Worm (Caenorhabditis elegans) whole organism, early embryonic: ENCODE results near the gene Y80D3A.8.
A peak's percentile ranks its signal among the peaks of the same experiment; 100 is the strongest.

Experiments used
- B0310.2 ChIP-seq: sonication (generic microtip); optimal IDR thresholded peaks from 2 replicates; lab custom pipeline; 2016; ENCODE audit warnings: mild to moderate bottlenecking, missing genetic modification characterization, missing compliant biosample characterization
- F13C5.2 ChIP-seq: sonication (generic microtip); optimal IDR thresholded peaks from 2 replicates; lab custom pipeline; 2017; ENCODE audit warnings: mild to moderate bottlenecking, missing genetic modification characterization, inconsistent platforms, missing compliant biosample characterization
- aly-1 ChIP-seq: sonication (generic microtip); optimal IDR thresholded peaks from 2 replicates; lab custom pipeline; 2016; ENCODE audit warnings: missing genetic modification characterization, missing compliant biosample characterization
- ama-1 ChIP-seq: fragments of 150-350 bp; optimal IDR thresholded peaks from 2 replicates; lab custom pipeline; 2014
- ceh-13 ChIP-seq: fragments of 200-800 bp; sonication (Bioruptor generic); optimal IDR thresholded peaks from 2 replicates; lab custom pipeline; 2018; ENCODE audit warnings: mild to moderate bottlenecking, missing genetic modification characterization, missing compliant biosample characterization
- ceh-36 ChIP-seq: sonication (generic microtip); optimal IDR thresholded peaks from 2 replicates; lab custom pipeline; 2016; ENCODE audit warnings: missing genetic modification characterization, inconsistent platforms, missing compliant biosample characterization
- ets-7 ChIP-seq: sonication (generic microtip); optimal IDR thresholded peaks from 2 replicates; lab custom pipeline; 2016; ENCODE audit warnings: missing genotype, missing genetic modification characterization, missing compliant biosample characterization
- flt-1 ChIP-seq: fragments of 200-800 bp; sonication (Bioruptor generic); IDR thresholded peaks from 2 replicates; pipeline ENCODE4 v1.3.6; 2022; ENCODE audit warnings: missing genetic modification characterization, missing compliant biosample characterization
- hmbx-1 ChIP-seq: sonication (generic microtip); optimal IDR thresholded peaks from 2 replicates; lab custom pipeline; 2016; ENCODE audit warnings: mild to moderate bottlenecking, missing genetic modification characterization, missing compliant biosample characterization
- hmg-4 ChIP-seq: fragments of 200-800 bp; sonication (Bioruptor generic); optimal IDR thresholded peaks from 2 replicates; lab custom pipeline; 2018; ENCODE audit warnings: mild to moderate bottlenecking, missing genetic modification characterization, missing compliant biosample characterization
- hnd-1 ChIP-seq: sonication (generic microtip); optimal IDR thresholded peaks from 2 replicates; lab custom pipeline; 2016; ENCODE audit warnings: missing genetic modification characterization, missing compliant biosample characterization
- pes-1 ChIP-seq: fragments of 200-800 bp; sonication (Bioruptor generic); IDR thresholded peaks from 2 replicates; pipeline ENCODE4 v1.3.6; 2022; ENCODE audit warnings: missing genetic modification reagents, missing genetic modification characterization, missing compliant biosample characterization
- scrt-1 ChIP-seq: fragments of 200-800 bp; sonication (Bioruptor generic); IDR thresholded peaks from 2 replicates; pipeline ENCODE4 v1.3.6; 2022; ENCODE audit warnings: missing genetic modification characterization, missing compliant biosample characterization
- sea-1 ChIP-seq: fragments of 200-800 bp; sonication (Bioruptor generic); conservative IDR thresholded peaks from 2 replicates; pipeline ENCODE4 v1.3.6; 2022; ENCODE audit warnings: missing genetic modification characterization, missing compliant biosample characterization
- tbx-11 ChIP-seq: fragments of 200-800 bp; sonication (Bioruptor generic); IDR thresholded peaks from 2 replicates; pipeline ENCODE4 v1.3.6; 2022; ENCODE audit warnings: missing genetic modification characterization, missing compliant biosample characterization
- tbx-37 ChIP-seq: fragments of 200-800 bp; sonication (Bioruptor generic); conservative IDR thresholded peaks from 2 replicates; pipeline ENCODE4 v1.3.6; 2022; ENCODE audit warnings: missing genetic modification reagents, missing genetic modification characterization, missing compliant biosample characterization
- tra-4 ChIP-seq: sonication (generic microtip); optimal IDR thresholded peaks from 2 replicates; lab custom pipeline; 2017; ENCODE audit warnings: missing genetic modification characterization, missing compliant biosample characterization

Y80D3A.8 gene

ce11 chrV:18980980-18981529, 40.6 kb downstream of the Y80D3A.8 start, which contains the start of the genes mrps-35 and sws-1:
Gene mrps-35 (plus strand): TSS chrV:18981306.
Gene sws-1 (minus strand): TSS chrV:18981479.
- no peak for TF ChIP-seq ceh-36 (tag; lab: Kevin White, UChicago)
- TF ChIP-seq pes-1 (GFP tag; lab: Robert Waterston, UW) = peak; percentile 70
- TF ChIP-seq scrt-1 (GFP tag; lab: Robert Waterston, UW) = no peak
- no peak for TF ChIP-seq B0310.2
- no peak for TF ChIP-seq F13C5.2 (tag; lab: Kevin White, UChicago)
- no peak for TF ChIP-seq ama-1 (lab: Kevin White, UChicago)
- no peak for TF ChIP-seq aly-1
- TF ChIP-seq ceh-13 (GFP tag; lab: Kevin White, UChicago) = no peak
- TF ChIP-seq ets-7 (tag; lab: Kevin White, UChicago) = peak; percentile 8
- no peak for TF ChIP-seq flt-1 (GFP tag; lab: Robert Waterston, UW)
- no peak for TF ChIP-seq hmbx-1
- TF ChIP-seq hmg-4 = no peak
- TF ChIP-seq tbx-11 (GFP tag; lab: Robert Waterston, UW) = no peak
- no peak for TF ChIP-seq tra-4 (tag; lab: Kevin White, UChicago)
- peak; percentile 87 for TF ChIP-seq tbx-37 (GFP tag; lab: Robert Waterston, UW)
- 0 out of 2 replicates have a peak, but pooled peaks have one; percentile 26 for TF ChIP-seq sea-1 (GFP tag; lab: Robert Waterston, UW)
- TF ChIP-seq hnd-1 = no peak

- TF ChIP-seq B0310.2 (no peak), F13C5.2 (tag; lab: Kevin White, UChicago) (no peak), ceh-13 (GFP tag; lab: Kevin White, UChicago) (no peak), hnd-1 (no peak), aly-1 (no peak), hmg-4 (no peak), flt-1 (GFP tag; lab: Robert Waterston, UW) (no peak), scrt-1 (GFP tag; lab: Robert Waterston, UW) (no peak), ets-7 (tag; lab: Kevin White, UChicago) (no peak), tbx-37 (GFP tag; lab: Robert Waterston, UW) (no peak)
Observed at ce11 chrV:18981736-18982135, 41.3 kb downstream of the Y80D3A.8 start.

- TF ChIP-seq ceh-13 (GFP tag; lab: Kevin White, UChicago) = no peak
- TF ChIP-seq F13C5.2 (tag; lab: Kevin White, UChicago) = no peak
- no peak for TF ChIP-seq pes-1 (GFP tag; lab: Robert Waterston, UW)
- no peak for TF ChIP-seq hmg-4
- no peak for TF ChIP-seq ets-7 (tag; lab: Kevin White, UChicago)
- no peak for TF ChIP-seq hnd-1
- no peak for TF ChIP-seq tbx-11 (GFP tag; lab: Robert Waterston, UW)
- TF ChIP-seq aly-1 = no peak
- no peak for TF ChIP-seq tra-4 (tag; lab: Kevin White, UChicago)
Observed at ce11 chrV:18986103-18986502, 45.7 kb downstream of the Y80D3A.8 start.

DNA sequence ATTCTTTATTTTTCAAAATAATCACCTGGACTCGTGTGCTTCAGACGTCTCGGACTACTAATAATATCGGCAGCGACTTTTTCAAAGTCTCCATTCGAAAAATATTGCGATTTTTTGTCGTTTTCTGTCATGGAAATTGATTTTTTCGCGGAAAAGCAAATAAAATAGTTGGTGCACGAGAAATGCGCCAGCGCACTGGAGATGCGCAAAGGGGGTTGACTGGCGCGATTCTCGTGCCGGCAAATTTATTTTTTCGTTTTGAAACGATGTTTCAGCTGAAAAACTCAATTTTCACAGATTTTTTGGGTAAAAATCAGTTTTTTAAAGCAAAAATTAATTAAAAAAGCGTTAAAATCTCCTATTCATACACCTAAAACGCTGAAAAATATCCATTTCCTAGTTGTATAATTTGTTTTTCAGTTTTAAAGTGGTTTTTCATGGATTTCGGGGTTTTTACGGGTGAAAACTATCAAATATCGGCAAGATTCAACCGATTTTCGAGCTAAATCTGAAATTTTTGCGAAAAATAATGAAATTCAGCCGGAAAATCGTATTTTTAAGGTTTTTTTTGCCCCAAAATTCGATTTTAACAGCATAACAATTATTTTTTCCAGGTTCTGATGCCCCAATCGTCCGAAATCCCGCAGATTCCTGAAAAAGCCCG, 49.9 kb downstream of the Y80D3A.8 start, which contains the start of the genes reps-1 and Y39B6A.37:
Gene reps-1, minus strand, starts transcription at position 263 of the 664 bp plus-strand sequence.
Gene Y39B6A.37, plus strand, starts transcription at position 614 of the 664 bp plus-strand sequence.
- TF ChIP-seq pes-1 (GFP tag; lab: Robert Waterston, UW) = peak; percentile 43; the same call in 1 of the 2 replicates
- TF ChIP-seq F13C5.2 (tag; lab: Kevin White, UChicago) = peak; percentile 34
- TF ChIP-seq flt-1 (GFP tag; lab: Robert Waterston, UW) = no peak

DNA sequence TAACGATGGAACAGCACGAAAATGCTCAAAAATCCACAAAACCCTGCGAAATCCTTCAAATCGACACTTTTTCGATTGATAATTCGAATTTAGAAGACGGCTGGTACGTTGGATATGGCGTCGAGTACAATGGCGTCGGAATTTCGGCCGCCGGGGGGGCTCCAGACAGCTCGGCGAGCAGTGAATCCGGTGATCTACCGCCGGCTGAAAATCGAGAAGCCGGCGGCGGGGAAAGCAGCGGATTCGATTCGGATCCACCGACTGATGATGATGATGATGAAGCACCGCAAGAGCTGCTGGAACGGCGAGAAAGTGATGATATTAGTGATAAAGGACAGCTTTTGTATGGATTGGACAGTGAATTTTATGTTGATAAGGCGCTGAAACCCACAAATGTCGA, 50.5 kb downstream of the Y80D3A.8 start:
- no peak for TF ChIP-seq scrt-1 (GFP tag; lab: Robert Waterston, UW)
- TF ChIP-seq hmg-4 = no peak
- no peak for TF ChIP-seq ama-1 (lab: Kevin White, UChicago)
- TF ChIP-seq B0310.2 = no peak
- TF ChIP-seq sea-1 (GFP tag; lab: Robert Waterston, UW) = no peak
- no peak for TF ChIP-seq ceh-13 (GFP tag; lab: Kevin White, UChicago)
- no peak for TF ChIP-seq tra-4 (tag; lab: Kevin White, UChicago)
- TF ChIP-seq ceh-36 (tag; lab: Kevin White, UChicago) = no peak
- no peak for TF ChIP-seq pes-1 (GFP tag; lab: Robert Waterston, UW)
- TF ChIP-seq flt-1 (GFP tag; lab: Robert Waterston, UW) = no peak
- TF ChIP-seq tbx-37 (GFP tag; lab: Robert Waterston, UW) = no peak
- no peak for TF ChIP-seq hnd-1
- TF ChIP-seq aly-1 = no peak
- no peak for TF ChIP-seq F13C5.2 (tag; lab: Kevin White, UChicago)
- no peak for TF ChIP-seq ets-7 (tag; lab: Kevin White, UChicago)
- TF ChIP-seq hmbx-1 = no peak
- TF ChIP-seq tbx-11 (GFP tag; lab: Robert Waterston, UW) = no peak

- TF ChIP-seq aly-1 (no peak), hmg-4 (no peak), B0310.2 (no peak), sea-1 (GFP tag; lab: Robert Waterston, UW) (no peak), ama-1 (lab: Kevin White, UChicago) (no peak), ceh-13 (GFP tag; lab: Kevin White, UChicago) (no peak), flt-1 (GFP tag; lab: Robert Waterston, UW) (no peak), tbx-37 (GFP tag; lab: Robert Waterston, UW) (no peak), ets-7 (tag; lab: Kevin White, UChicago) (no peak), tra-4 (tag; lab: Kevin White, UChicago) (no peak), hmbx-1 (no peak), pes-1 (GFP tag; lab: Robert Waterston, UW) (no peak), scrt-1 (GFP tag; lab: Robert Waterston, UW) (no peak), ceh-36 (tag; lab: Kevin White, UChicago) (no peak), F13C5.2 (tag; lab: Kevin White, UChicago) (no peak), hnd-1 (no peak), tbx-11 (GFP tag; lab: Robert Waterston, UW) (no peak)
Observed at ce11 chrV:18993017-18993416, 52.6 kb downstream of the Y80D3A.8 start.
